Fruit fly (Drosophila melanogaster) whole organism, embryonic: ENCODE measurements around the gene teq.

Source experiments
- ATbp ChIP-seq: fragments of 200-800 bp; sonication (Bioruptor generic); optimal IDR thresholded peaks from 2 replicates; lab custom pipeline; 2017; ENCODE audit warnings: missing biosample characterization, mild to moderate bottlenecking, missing genetic modification characterization, missing genetic modification reagents
- Aef1 ChIP-seq: fragments of 200-800 bp; sonication (Bioruptor generic); IDR thresholded peaks from 3 replicates; pipeline ENCODE4 v1.3.6; 2022; ENCODE audit warnings: missing biosample characterization, missing genetic modification characterization
- CG1024 ChIP-seq: fragments of 200-800 bp; sonication (Bioruptor generic); IDR thresholded peaks from 2 replicates; pipeline ENCODE4 v1.3.6; 2022; ENCODE audit warnings: missing biosample characterization, missing genetic modification characterization
- CG11560 ChIP-seq: fragments of 200-800 bp; sonication (Bioruptor generic); IDR thresholded peaks from 3 replicates; pipeline ENCODE4 v1.3.6; 2022; ENCODE audit warnings: missing biosample characterization, missing genetic modification characterization
- CG12219 ChIP-seq: fragments of 200-800 bp; sonication (Bioruptor generic); optimal IDR thresholded peaks from 3 replicates; lab custom pipeline; 2018; ENCODE audit warnings: missing biosample characterization, mild to moderate bottlenecking, missing genetic modification characterization
- CG1233 ChIP-seq: fragments of 200-800 bp; sonication (Bioruptor generic); optimal IDR thresholded peaks from 4 replicates; lab custom pipeline; 2018; ENCODE audit warnings: missing biosample characterization, mild to moderate bottlenecking, missing genetic modification characterization
- CG13123 ChIP-seq: fragments of 200-800 bp; sonication (Bioruptor generic); optimal IDR thresholded peaks from 2 replicates; lab custom pipeline; 2016; ENCODE audit warnings: missing biosample characterization, missing genetic modification characterization
- CG13296 ChIP-seq: fragments of 200-800 bp; sonication (Bioruptor generic); optimal IDR thresholded peaks from 3 replicates; lab custom pipeline; 2018; ENCODE audit warnings: missing biosample characterization, mild to moderate bottlenecking, missing genetic modification characterization
- CG13775 ChIP-seq: fragments of 200-800 bp; sonication (Bioruptor generic); optimal IDR thresholded peaks from 3 replicates; lab custom pipeline; 2017; ENCODE audit warnings: missing biosample characterization, mild to moderate bottlenecking, missing genetic modification characterization
- CG14441 ChIP-seq: fragments of 200-800 bp; sonication (Bioruptor generic); IDR thresholded peaks from 2 replicates; pipeline ENCODE4 v1.3.6; 2022; ENCODE audit warnings: missing biosample characterization, missing genetic modification characterization
- CG1529 ChIP-seq: fragments of 200-800 bp; sonication (Bioruptor generic); optimal IDR thresholded peaks from 3 replicates; lab custom pipeline; 2018; ENCODE audit warnings: missing biosample characterization, missing genetic modification characterization
- CG15696 ChIP-seq: fragments of 200-800 bp; sonication (Bioruptor generic); optimal IDR thresholded peaks from 2 replicates; lab custom pipeline; 2019; ENCODE audit warnings: missing biosample characterization, mild to moderate bottlenecking, missing genetic modification characterization, moderate library complexity
- CG16815 ChIP-seq: fragments of 200-800 bp; sonication (Bioruptor generic); optimal IDR thresholded peaks from 3 replicates; lab custom pipeline; 2017; ENCODE audit warnings: missing biosample characterization, mild to moderate bottlenecking, missing genetic modification characterization
- CG16863 ChIP-seq: fragments of 200-800 bp; sonication (Bioruptor generic); optimal IDR thresholded peaks from 3 replicates; lab custom pipeline; 2016; ENCODE audit warnings: missing biosample characterization, missing genetic modification characterization
- CG17802 ChIP-seq: fragments of 200-800 bp; sonication (Bioruptor generic); optimal IDR thresholded peaks from 2 replicates; lab custom pipeline; 2018; ENCODE audit warnings: missing biosample characterization, mild to moderate bottlenecking, missing genetic modification characterization, moderate library complexity
- CG1792 ChIP-seq: fragments of 200-800 bp; sonication (Bioruptor generic); optimal IDR thresholded peaks from 2 replicates; lab custom pipeline; 2016; ENCODE audit warnings: missing biosample characterization, missing genetic modification characterization
- CG2199 ChIP-seq: fragments of 200-800 bp; sonication (Bioruptor generic); IDR thresholded peaks from 3 replicates; pipeline ENCODE4 v1.3.6; 2022; ENCODE audit warnings: missing biosample characterization, missing genetic modification characterization
- CG2889 ChIP-seq: fragments of 200-800 bp; sonication (Bioruptor generic); IDR thresholded peaks from 3 replicates; pipeline ENCODE4 v1.3.6; 2022; ENCODE audit warnings: missing biosample characterization, missing genetic modification characterization
- CG4282 ChIP-seq: fragments of 200-800 bp; sonication (Bioruptor generic); optimal IDR thresholded peaks from 2 replicates; lab custom pipeline; 2016; ENCODE audit warnings: missing biosample characterization, missing genetic modification characterization
- CG7271 ChIP-seq: fragments of 200-800 bp; sonication (Bioruptor generic); optimal IDR thresholded peaks from 2 replicates; lab custom pipeline; 2018; ENCODE audit warnings: missing biosample characterization, mild to moderate bottlenecking, missing genetic modification characterization, moderate library complexity
- CG7357 ChIP-seq: fragments of 200-800 bp; sonication (Bioruptor generic); IDR thresholded peaks from 3 replicates; pipeline ENCODE4 v1.3.6; 2022; ENCODE audit warnings: missing biosample characterization, missing genetic modification characterization
- CG8089 ChIP-seq: fragments of 200-800 bp; sonication (Bioruptor generic); optimal IDR thresholded peaks from 3 replicates; lab custom pipeline; 2016; ENCODE audit warnings: missing biosample characterization, missing genetic modification characterization
- CG9797 ChIP-seq: fragments of 200-800 bp; sonication (Bioruptor generic); optimal IDR thresholded peaks from 3 replicates; lab custom pipeline; 2018; ENCODE audit warnings: missing biosample characterization, mild to moderate bottlenecking, missing genetic modification characterization
- CoRest ChIP-seq: fragments of 200-800 bp; sonication (Bioruptor generic); optimal IDR thresholded peaks from 3 replicates; lab custom pipeline; 2018; ENCODE audit warnings: missing biosample characterization, mild to moderate bottlenecking, missing genetic modification characterization, moderate library complexity
- Ets97D ChIP-seq: fragments of 200-800 bp; sonication (Bioruptor generic); optimal IDR thresholded peaks from 3 replicates; lab custom pipeline; 2016; ENCODE audit warnings: missing biosample characterization, missing genetic modification characterization
- Fer1 ChIP-seq: fragments of 200-800 bp; sonication (Bioruptor generic); optimal IDR thresholded peaks from 2 replicates; lab custom pipeline; 2017; ENCODE audit warnings: missing biosample characterization, mild to moderate bottlenecking, missing genetic modification characterization
- GATAe ChIP-seq: fragments of 200-800 bp; sonication (Bioruptor generic); conservative IDR thresholded peaks from 2 replicates; pipeline ENCODE4 v1.3.6; 2022; ENCODE audit warnings: missing biosample characterization, missing genetic modification characterization
- HHEX ChIP-seq: fragments of 200-800 bp; sonication (Bioruptor generic); optimal IDR thresholded peaks from 3 replicates; lab custom pipeline; 2017; ENCODE audit warnings: missing biosample characterization, mild to moderate bottlenecking, missing genetic modification characterization, missing genetic modification reagents
- HLH3B ChIP-seq: fragments of 200-800 bp; sonication (Bioruptor generic); IDR thresholded peaks from 2 replicates; pipeline ENCODE4 v1.3.6; 2022; ENCODE audit warnings: missing biosample characterization, missing genetic modification characterization
- HmgZ ChIP-seq: fragments of 200-800 bp; sonication (Bioruptor generic); optimal IDR thresholded peaks from 2 replicates; lab custom pipeline; 2018; ENCODE audit warnings: missing biosample characterization, mild to moderate bottlenecking, missing genetic modification characterization
- Lpt ChIP-seq: fragments of >200 bp; optimal IDR thresholded peaks from 2 replicates; lab custom pipeline; 2018; ENCODE audit warnings: missing biosample characterization, missing genetic modification characterization
- NFAT ChIP-seq: fragments of 200-800 bp; sonication (Bioruptor generic); IDR thresholded peaks from 2 replicates; pipeline ENCODE4 v1.3.6; 2022; ENCODE audit warnings: missing biosample characterization, missing genetic modification characterization
- NK7.1 ChIP-seq: fragments of 200-800 bp; sonication (Bioruptor generic); optimal IDR thresholded peaks from 3 replicates; lab custom pipeline; 2016; ENCODE audit warnings: missing biosample characterization, missing genetic modification characterization
- Ptx1 ChIP-seq: fragments of 200-800 bp; sonication (Bioruptor generic); IDR thresholded peaks from 2 replicates; pipeline ENCODE4 v1.3.6; 2022; ENCODE audit warnings: missing biosample characterization, missing genetic modification characterization
- Sry-δ ChIP-seq: fragments of 200-800 bp; sonication (Bioruptor generic); optimal IDR thresholded peaks from 2 replicates; lab custom pipeline; 2016; ENCODE audit warnings: missing biosample characterization, missing genetic modification characterization
- Taf1 ChIP-seq: fragments of 200-800 bp; sonication (Bioruptor generic); IDR thresholded peaks from 2 replicates; pipeline ENCODE4 v1.3.6; 2022; ENCODE audit warnings: missing biosample characterization, missing genetic modification characterization
- Usf ChIP-seq: fragments of 200-800 bp; sonication (Bioruptor generic); optimal IDR thresholded peaks from 2 replicates; lab custom pipeline; 2017; ENCODE audit warnings: missing genotype, missing biosample characterization, missing genetic modification characterization
- disco-r ChIP-seq: fragments of 200-800 bp; sonication (Bioruptor generic); optimal IDR thresholded peaks from 2 replicates; lab custom pipeline; 2016; ENCODE audit warnings: missing biosample characterization, missing genetic modification characterization
- dpn ChIP-seq, 2 experiments: fragments of 200-800 bp; sonication (Bioruptor generic); optimal IDR thresholded peaks; 3 replicates each; lab custom pipeline; 2016; ENCODE audit warnings: missing biosample characterization in 2 of 2, missing genetic modification characterization in 2 of 2
- ftz-f1 ChIP-seq: fragments of 200-800 bp; sonication (Bioruptor generic); optimal IDR thresholded peaks from 2 replicates; lab custom pipeline; 2016; ENCODE audit warnings: missing biosample characterization, missing genetic modification characterization
- gsb ChIP-seq: fragments of 200-800 bp; sonication (Bioruptor generic); IDR thresholded peaks from 2 replicates; pipeline ENCODE4 v1.3.6; 2022; ENCODE audit warnings: missing biosample characterization, missing genetic modification characterization
- ham ChIP-seq: fragments of 200-800 bp; sonication (Bioruptor generic); IDR thresholded peaks from 2 replicates; pipeline ENCODE4 v1.3.6; 2022; ENCODE audit warnings: missing biosample characterization, missing genetic modification characterization
- hkb ChIP-seq, 2 experiments: fragments of 200-800 bp in 1 of 2; fragments of >200 bp in 1 of 2; sonication (Bioruptor generic) in 1 of 2; IDR thresholded peaks in 1 of 2; optimal IDR thresholded peaks in 1 of 2; 2 replicates each; pipeline versions ENCODE4 v1.3.6 to Lab custom; 2017 to 2022; ENCODE audit warnings: missing biosample characterization in 1 of 2, missing genetic modification characterization in 1 of 2
- klu ChIP-seq: fragments of 200-800 bp; sonication (Bioruptor generic); IDR thresholded peaks from 2 replicates; pipeline ENCODE4 v1.3.6; 2022; ENCODE audit warnings: missing biosample characterization, missing genetic modification characterization
- pan ChIP-seq, 4 experiments: fragments of >200 bp in 3 of 4; fragments of 200-800 bp in 1 of 4; sonication (Bioruptor generic) in 1 of 4; optimal IDR thresholded peaks in 3 of 4; IDR thresholded peaks in 1 of 4; 2 replicates each; pipeline versions ENCODE4 v1.3.6 to Lab custom; 2017 to 2022; ENCODE audit warnings: missing biosample characterization in 2 of 4, missing genetic modification characterization in 2 of 4, mixed read lengths in 1 of 4
- peb ChIP-seq: fragments of 200-800 bp; sonication (Bioruptor generic); IDR thresholded peaks from 2 replicates; pipeline ENCODE4 v1.3.6; 2022; ENCODE audit warnings: missing biosample characterization, missing genetic modification characterization
- ranshi ChIP-seq: fragments of 200-800 bp; sonication (Bioruptor generic); IDR thresholded peaks from 2 replicates; pipeline ENCODE4 v1.3.6; 2022; ENCODE audit warnings: missing biosample characterization, missing genetic modification characterization
- tna ChIP-seq: fragments of 200-800 bp; sonication (Bioruptor generic); IDR thresholded peaks from 2 replicates; pipeline ENCODE4 v1.3.6; 2022; ENCODE audit warnings: missing biosample characterization, missing genetic modification characterization; ENCODE audit not compliant: partially characterized antibody
- unc-4 ChIP-seq: fragments of 200-800 bp; sonication (Bioruptor generic); IDR thresholded peaks from 2 replicates; pipeline ENCODE4 v1.3.6; 2022; ENCODE audit warnings: missing biosample characterization, missing genetic modification characterization; ENCODE audit not compliant: partially characterized antibody

Gene teq

DNA sequence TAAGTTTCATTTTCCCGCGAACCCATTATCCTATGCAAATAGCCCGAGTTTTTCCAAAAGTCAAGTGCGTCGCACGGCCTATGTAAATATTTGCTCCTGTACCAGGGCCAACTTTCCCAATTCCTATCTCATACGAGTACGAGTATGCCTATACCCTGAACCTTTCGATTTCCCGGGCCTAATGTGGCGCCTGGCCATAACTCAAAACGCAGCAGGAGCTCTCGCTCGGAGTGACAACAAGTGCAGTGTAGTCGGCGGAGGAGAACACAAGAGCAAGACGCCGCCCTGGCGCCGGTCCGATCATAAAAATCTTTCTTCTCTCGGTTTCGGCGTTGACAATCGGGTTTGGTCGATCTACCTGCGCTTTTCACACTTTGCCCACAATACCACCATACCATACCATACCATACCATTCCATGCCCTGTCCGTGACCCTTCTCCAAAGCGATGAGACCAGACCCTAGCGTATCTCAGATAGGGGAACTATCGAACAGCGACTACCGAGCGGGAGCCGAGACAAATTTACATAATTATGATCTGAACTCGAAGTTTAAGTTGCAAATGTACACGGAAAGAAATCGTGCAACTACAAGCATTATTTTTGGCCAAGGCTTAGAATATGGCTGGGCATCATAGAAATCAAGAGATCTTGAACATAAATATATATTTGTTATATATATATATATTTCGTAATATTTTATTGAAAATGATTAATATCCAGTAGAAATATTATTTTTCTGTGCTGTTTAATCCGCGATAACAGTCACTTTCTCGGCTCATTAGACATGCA, 32.0 kb upstream of the teq start (continued):
- TF ChIP-seq CG4282 (no peak), Sry-δ (GFP tag; lab: Kevin White, UChicago) (no peak), CG12219 (GFP tag; lab: Kevin White, UChicago) (no peak), CG16815 (GFP tag; lab: Kevin White, UChicago) (no peak), dpn (GFP tag; optimal IDR thresholded peaks at IDR 0.05; lab: Kevin White, UChicago) (peak in 1 of 2 experiments; percentile 2), CG13123 (GFP tag; lab: Kevin White, UChicago) (no peak), HLH3B (GFP tag; lab: Robert Waterston, UW) (peak; percentile 50; the same call in 1 of the 2 replicates), Ets97D (GFP tag; lab: Kevin White, UChicago) (no peak), Lpt (no peak), Aef1 (GFP tag; lab: Robert Waterston, UW) (no peak), peb (no peak), Ptx1 (peak; percentile 42; the same call in 1 of the 2 replicates), CG16863 (GFP tag; lab: Kevin White, UChicago) (no peak), CoRest (tag; lab: Kevin White, UChicago) (peak; percentile 37), ftz-f1 (GFP tag; lab: Kevin White, UChicago) (no peak), ATbp (GFP tag; lab: Kevin White, UChicago) (peak; percentile 23), unc-4 (GFP tag; lab: Robert Waterston, UW) (no peak), CG11560 (no peak), disco-r (GFP tag; lab: Kevin White, UChicago) (no peak), Taf1 (GFP tag; lab: Robert Waterston, UW) (no peak), tna (no peak), CG1024 (GFP tag; lab: Robert Waterston, UW) (no peak), NK7.1 (GFP tag; lab: Kevin White, UChicago) (no peak), CG7271 (tag; lab: Kevin White, UChicago) (no peak), pan (optimal IDR thresholded peaks at IDR 0.05; lab: Kevin White, UChicago) (no peak), pan (GFP tag; optimal IDR thresholded peaks at IDR 0.05 in 1 of 2, IDR thresholded peaks at IDR 0.05 in 1 of 2) (no peak), hkb (optimal IDR thresholded peaks at IDR 0.05; lab: Kevin White, UChicago) (no peak), hkb (GFP tag; IDR thresholded peaks at IDR 0.05; lab: Robert Waterston, UW) (0 out of 2 replicates have a peak, but pooled peaks have one; percentile 27), GATAe (GFP tag; lab: Robert Waterston, UW) (no peak), CG9797 (GFP tag; lab: Kevin White, UChicago) (no peak), Usf (GFP tag; lab: Kevin White, UChicago) (no peak), HHEX (no peak), ranshi (GFP tag; lab: Robert Waterston, UW) (peak; percentile 14; the same call in 1 of the 2 replicates), CG14441 (GFP tag; lab: Robert Waterston, UW) (no peak), CG13775 (GFP tag; lab: Kevin White, UChicago) (peak; percentile 3), CG13296 (GFP tag; lab: Kevin White, UChicago) (no peak), CG7357 (GFP tag; lab: Robert Waterston, UW) (no peak), CG1233 (no peak), CG1792 (no peak), CG2889 (GFP tag; lab: Robert Waterston, UW) (no peak), klu (no peak), NFAT (GFP tag; lab: Robert Waterston, UW) (no peak), CG17802 (tag; lab: Kevin White, UChicago) (no peak), HmgZ (tag; lab: Kevin White, UChicago) (no peak), gsb (no peak), CG2199 (GFP tag; lab: Robert Waterston, UW) (no peak), CG15696 (peak; percentile 42), Fer1 (no peak), CG1529 (peak; percentile 15), ham (no peak), CG8089 (GFP tag; lab: Kevin White, UChicago) (no peak)
